Fruit fly (Drosophila melanogaster): Measurements from ENCODE around the gene Ptp61F.
"Not testable (repeated sequence)": the region's sequence is repeated elsewhere in the genome, so short reads cannot be mapped to it uniquely, and the experiment has no call there.

Gene Ptp61F

dm6 chr3L:1398286-1398685, 76.8 kb downstream of the Ptp61F start, which contains the start of gene CG32320:
CG32320 (plus strand) TSS chr3L:1398586.
- TF ChIP-seq CG2678 (tag; optimal IDR thresholded peaks at IDR 0.05); E2f1 (GFP tag; IDR thresholded peaks at IDR 0.05); gt (GFP tag; IDR thresholded peaks at IDR 0.05): not testable (repeated sequence)

dm6 chr3L:1397510-1397909, 77.5 kb downstream of the Ptp61F start:
- TF ChIP-seq amos (GFP tag; IDR thresholded peaks at IDR 0.05; ENCODE audit: partially characterized antibody) (peak; percentile 77; the same call in 1 of the 2 replicates), CG2129 (GFP tag; IDR thresholded peaks at IDR 0.05; ENCODE audit: partially characterized antibody) (0 out of 2 replicates have a peak, but pooled peaks have one; percentile 10), Opbp (GFP tag; IDR thresholded peaks at IDR 0.05; ENCODE audit: partially characterized antibody) (peak; percentile 70; the same call in 2 of the 3 replicates), Bdp1 (GFP tag; optimal IDR thresholded peaks at IDR 0.05) (peak; percentile 95), CG34224 (GFP tag; IDR thresholded peaks at IDR 0.05; ENCODE audit: partially characterized antibody) (peak; percentile 39; the same call in 1 of the 3 replicates), CG16813 (GFP tag; IDR thresholded peaks at IDR 0.05; ENCODE audit: partially characterized antibody) (peak; percentile 73), CG6791 (GFP tag; IDR thresholded peaks at IDR 0.05; ENCODE audit: partially characterized antibody) (0 out of 3 replicates have a peak, but pooled peaks have one; percentile 24)

- TF ChIP-seq vvl (GFP tag; IDR thresholded peaks at IDR 0.05) (0 out of 2 replicates have a peak, but pooled peaks have one; percentile 18), Med (GFP tag) (peak; percentile 49), klu (GFP tag; IDR thresholded peaks at IDR 0.05) (no peak), Scr (GFP tag; IDR thresholded peaks at IDR 0.05; ENCODE audit: partially characterized antibody) (no peak), CG8281 (tag; optimal IDR thresholded peaks at IDR 0.05) (peak; percentile 95), CG13894 (tag; optimal IDR thresholded peaks at IDR 0.05) (peak; percentile 16), sd (tag; optimal IDR thresholded peaks at IDR 0.05) (peak; percentile 71), TFAM (GFP tag; optimal IDR thresholded peaks at IDR 0.05) (no peak), Elba2 (GFP tag; optimal IDR thresholded peaks at IDR 0.05) (no peak), chif (GFP tag; optimal IDR thresholded peaks at IDR 0.05) (no peak), ase (GFP tag; IDR thresholded peaks at IDR 0.05) (no peak), abd-A (tag; optimal IDR thresholded peaks at IDR 0.05) (peak; percentile 4), sr (GFP tag; IDR thresholded peaks at IDR 0.05) (peak; percentile 66; the same call in 2 of the 3 replicates)
Observed at dm6 chr3L:1394463-1394862, 80.6 kb downstream of the Ptp61F start.

- no peak for TF ChIP-seq CG31388 (GFP tag; optimal IDR thresholded peaks at IDR 0.05)
- TF ChIP-seq nerfin-2 (GFP tag; IDR thresholded peaks at IDR 0.05; ENCODE audit: partially characterized antibody) = no peak
- TF ChIP-seq ci (GFP tag; IDR thresholded peaks at IDR 0.05) = 0 out of 3 replicates have a peak, but pooled peaks have one; percentile 16
- no peak for TF ChIP-seq E2f1 (GFP tag; IDR thresholded peaks at IDR 0.05)
- TF ChIP-seq Ets65A (GFP tag) = peak; percentile 38
- TF ChIP-seq vvl (GFP tag; IDR thresholded peaks at IDR 0.05) = no peak
- TF ChIP-seq Drgx (GFP tag; IDR thresholded peaks at IDR 0.05) = peak; percentile 57
- TF ChIP-seq ken (GFP tag; IDR thresholded peaks at IDR 0.05) = 0 out of 3 replicates have a peak, but pooled peaks have one; percentile 37
- peak in 1 of 2 experiments; percentile 87 for TF ChIP-seq bsh (GFP tag; optimal IDR thresholded peaks at IDR 0.05)
- TF ChIP-seq CG10321 (GFP tag; IDR thresholded peaks at IDR 0.05) = no peak
- no peak for TF ChIP-seq CG13894 (tag; optimal IDR thresholded peaks at IDR 0.05)
- TF ChIP-seq az2 (GFP tag; optimal IDR thresholded peaks at IDR 0.05) = no peak
- TF ChIP-seq nom (GFP tag; optimal IDR thresholded peaks at IDR 0.05) = peak; percentile 80
Observed at dm6 chr3L:1391993-1392952, 82.8 kb downstream of the Ptp61F start.

Data from whole organism, embryonic.